Fruit fly (Drosophila melanogaster) Kc167 (cell line): ENCODE measurements around the gene CG5664.

Experiments
- Sin3A ChIP-seq: fragments of >200 bp; optimal IDR thresholded peaks from 2 replicates; lab custom pipeline; 2018; ENCODE audit warnings: missing external identifiers
- h ChIP-seq: fragments of >200 bp; optimal IDR thresholded peaks from 3 replicates; lab custom pipeline; 2018; ENCODE audit warnings: missing external identifiers
- psq ChIP-seq: fragments of >200 bp; optimal IDR thresholded peaks from 2 replicates; lab custom pipeline; 2017; ENCODE audit warnings: missing external identifiers
- ttk ChIP-seq: sonication (Bioruptor generic); optimal IDR thresholded peaks from 2 replicates; lab custom pipeline; 2017; ENCODE audit warnings: missing external identifiers

dm6 chr3L:21406638-21407037 is 34.5 kb downstream of the CG5664 start, which contains the start of gene sa:
- TF ChIP-seq Sin3A (no peak), ttk (no peak), h (lab: Kevin White, UChicago) (no peak), psq (lab: Kevin White, UChicago) (no peak)
